Fruit fly (Drosophila melanogaster) whole organism, embryonic: ENCODE data around the gene HUWE1.
A peak's percentile ranks its signal among the peaks of the same experiment; 100 is the strongest.

Experiments
- ATbp ChIP-seq: fragments of 200-800 bp; sonication (Bioruptor generic); optimal IDR thresholded peaks from 2 replicates; lab custom pipeline; 2017; ENCODE audit warnings: missing biosample characterization, mild to moderate bottlenecking, missing genetic modification characterization, missing genetic modification reagents
- Adf1 ChIP-seq: fragments of 200-800 bp; sonication (Bioruptor generic); IDR thresholded peaks from 2 replicates; pipeline ENCODE4 v1.3.6; 2022; ENCODE audit warnings: missing biosample characterization, missing genetic modification characterization
- B-H1 ChIP-seq: fragments of 200-800 bp; sonication (Bioruptor generic); IDR thresholded peaks from 3 replicates; pipeline ENCODE4 v1.3.6; 2022; ENCODE audit warnings: missing biosample characterization, missing genetic modification characterization
- CG10431 ChIP-seq: fragments of 200-800 bp; sonication (Bioruptor generic); optimal IDR thresholded peaks from 3 replicates; lab custom pipeline; 2018; ENCODE audit warnings: missing biosample characterization, mild to moderate bottlenecking, missing genetic modification characterization
- CG12219 ChIP-seq: fragments of 200-800 bp; sonication (Bioruptor generic); optimal IDR thresholded peaks from 3 replicates; lab custom pipeline; 2018; ENCODE audit warnings: missing biosample characterization, mild to moderate bottlenecking, missing genetic modification characterization
- CG1233 ChIP-seq: fragments of 200-800 bp; sonication (Bioruptor generic); optimal IDR thresholded peaks from 4 replicates; lab custom pipeline; 2018; ENCODE audit warnings: missing biosample characterization, mild to moderate bottlenecking, missing genetic modification characterization
- CG13123 ChIP-seq: fragments of 200-800 bp; sonication (Bioruptor generic); optimal IDR thresholded peaks from 2 replicates; lab custom pipeline; 2016; ENCODE audit warnings: missing biosample characterization, missing genetic modification characterization
- CG13287 ChIP-seq: fragments of 200-800 bp; sonication (Bioruptor generic); IDR thresholded peaks from 2 replicates; pipeline ENCODE4 v1.3.6; 2022; ENCODE audit warnings: missing biosample characterization, missing genetic modification characterization; ENCODE audit not compliant: partially characterized antibody
- CG14050 ChIP-seq: fragments of 200-800 bp; sonication (Bioruptor generic); IDR thresholded peaks from 3 replicates; pipeline ENCODE4 v1.3.6; 2022; ENCODE audit warnings: missing biosample characterization, missing genetic modification characterization
- CG14441 ChIP-seq: fragments of 200-800 bp; sonication (Bioruptor generic); IDR thresholded peaks from 2 replicates; pipeline ENCODE4 v1.3.6; 2022; ENCODE audit warnings: missing biosample characterization, missing genetic modification characterization
- CG14667 ChIP-seq: fragments of 200-800 bp; sonication (Bioruptor generic); IDR thresholded peaks from 2 replicates; pipeline ENCODE4 v1.3.6; 2022; ENCODE audit warnings: missing biosample characterization, missing genetic modification characterization
- CG15011 ChIP-seq: fragments of 200-800 bp; sonication (Bioruptor generic); optimal IDR thresholded peaks from 3 replicates; lab custom pipeline; 2018; ENCODE audit warnings: missing biosample characterization, mild to moderate bottlenecking, missing genetic modification characterization
- CG15696 ChIP-seq: fragments of 200-800 bp; sonication (Bioruptor generic); optimal IDR thresholded peaks from 2 replicates; lab custom pipeline; 2019; ENCODE audit warnings: missing biosample characterization, mild to moderate bottlenecking, missing genetic modification characterization, moderate library complexity
- CG16813 ChIP-seq: fragments of 200-800 bp; sonication (Bioruptor generic); IDR thresholded peaks from 3 replicates; pipeline ENCODE4 v1.3.6; 2022; ENCODE audit warnings: missing biosample characterization, missing genetic modification characterization; ENCODE audit not compliant: partially characterized antibody
- CG2712 ChIP-seq: fragments of 200-800 bp; optimal IDR thresholded peaks from 3 replicates; lab custom pipeline; 2019; ENCODE audit warnings: missing biosample characterization, mild to moderate bottlenecking, missing genetic modification characterization, moderate library complexity
- CG4328 ChIP-seq: fragments of 200-800 bp; sonication (Bioruptor generic); optimal IDR thresholded peaks from 3 replicates; lab custom pipeline; 2017; ENCODE audit warnings: missing biosample characterization, missing genetic modification reagents, missing genetic modification characterization
- CG4854 ChIP-seq: fragments of 200-800 bp; sonication (Bioruptor generic); optimal IDR thresholded peaks from 2 replicates; lab custom pipeline; 2016; ENCODE audit warnings: missing biosample characterization, missing genetic modification characterization, inconsistent platforms
- CG5180 ChIP-seq: fragments of 200-800 bp; sonication (Bioruptor generic); optimal IDR thresholded peaks from 3 replicates; lab custom pipeline; 2017; ENCODE audit warnings: missing biosample characterization, missing genetic modification characterization, mild to moderate bottlenecking, moderate library complexity, missing genetic modification reagents
- CG6683 ChIP-seq: fragments of 200-800 bp; sonication (Bioruptor generic); optimal IDR thresholded peaks from 2 replicates; lab custom pipeline; 2017; ENCODE audit warnings: missing biosample characterization, mild to moderate bottlenecking, missing genetic modification characterization, missing genetic modification reagents
- CG6689 ChIP-seq: fragments of 200-800 bp; sonication (Bioruptor generic); IDR thresholded peaks from 2 replicates; pipeline ENCODE4 v1.3.6; 2022; ENCODE audit warnings: missing biosample characterization, missing genetic modification characterization
- CG7745 ChIP-seq: fragments of 200-800 bp; sonication (Bioruptor generic); optimal IDR thresholded peaks from 2 replicates; lab custom pipeline; 2018; ENCODE audit warnings: missing biosample characterization, mild to moderate bottlenecking, missing genetic modification characterization, moderate library complexity
- CG7987 ChIP-seq: fragments of 200-800 bp; sonication (Bioruptor generic); optimal IDR thresholded peaks from 2 replicates; lab custom pipeline; 2018; ENCODE audit warnings: missing biosample characterization, mild to moderate bottlenecking, missing genetic modification characterization, moderate library complexity
- CG9215 ChIP-seq: fragments of 200-800 bp; sonication (Bioruptor generic); IDR thresholded peaks from 2 replicates; pipeline ENCODE4 v1.3.6; 2022; ENCODE audit warnings: missing biosample characterization, missing genetic modification characterization
- CG9817 ChIP-seq: fragments of 200-800 bp; sonication (Bioruptor generic); optimal IDR thresholded peaks from 2 replicates; lab custom pipeline; 2018; ENCODE audit warnings: missing biosample characterization, mild to moderate bottlenecking, missing genetic modification characterization, moderate library complexity
- Dbx ChIP-seq: fragments of 200-800 bp; sonication (Bioruptor generic); IDR thresholded peaks from 3 replicates; pipeline ENCODE4 v1.3.6; 2022; ENCODE audit warnings: missing biosample characterization, missing genetic modification characterization
- Ets65A ChIP-seq: fragments of 200-800 bp; sonication (Bioruptor generic); peaks from one replicate; lab custom pipeline; 2016; ENCODE audit warnings: missing biosample characterization, missing genetic modification characterization
- Fer3 ChIP-seq: fragments of 200-800 bp; sonication (Bioruptor generic); optimal IDR thresholded peaks from 2 replicates; lab custom pipeline; 2018; ENCODE audit warnings: missing biosample characterization, mild to moderate bottlenecking, missing genetic modification characterization, moderate library complexity
- Gug ChIP-seq: fragments of 200-800 bp; sonication (Bioruptor generic); IDR thresholded peaks from 4 replicates; pipeline ENCODE4 v1.3.6; 2022; ENCODE audit warnings: missing biosample characterization, missing genetic modification characterization
- HHEX ChIP-seq: fragments of 200-800 bp; sonication (Bioruptor generic); optimal IDR thresholded peaks from 3 replicates; lab custom pipeline; 2017; ENCODE audit warnings: missing biosample characterization, mild to moderate bottlenecking, missing genetic modification characterization, missing genetic modification reagents
- HLH3B ChIP-seq: fragments of 200-800 bp; sonication (Bioruptor generic); IDR thresholded peaks from 2 replicates; pipeline ENCODE4 v1.3.6; 2022; ENCODE audit warnings: missing biosample characterization, missing genetic modification characterization
- Rfx ChIP-seq: fragments of 200-800 bp; sonication (Bioruptor generic); IDR thresholded peaks from 2 replicates; pipeline ENCODE4 v1.3.6; 2022; ENCODE audit warnings: missing biosample characterization, missing genetic modification characterization
- Xbp1 ChIP-seq: fragments of 200-800 bp; sonication (Bioruptor generic); optimal IDR thresholded peaks from 3 replicates; lab custom pipeline; 2016; ENCODE audit warnings: missing biosample characterization, mild to moderate bottlenecking, missing genetic modification characterization
- ab ChIP-seq: fragments of 200-800 bp; sonication (Bioruptor generic); optimal IDR thresholded peaks from 2 replicates; lab custom pipeline; 2016; ENCODE audit warnings: missing biosample characterization, missing genetic modification characterization
- ato ChIP-seq: fragments of 200-800 bp; sonication (Bioruptor generic); IDR thresholded peaks from 2 replicates; pipeline ENCODE4 v1.3.6; 2022; ENCODE audit warnings: missing biosample characterization, missing genetic modification characterization; ENCODE audit not compliant: partially characterized antibody
- chm ChIP-seq: fragments of 200-800 bp; sonication (Bioruptor generic); IDR thresholded peaks from 2 replicates; pipeline ENCODE4 v1.3.6; 2022; ENCODE audit warnings: missing biosample characterization, missing genetic modification characterization
- da ChIP-seq: fragments of 200-800 bp; sonication (Bioruptor generic); optimal IDR thresholded peaks from 2 replicates; lab custom pipeline; 2016; ENCODE audit warnings: missing biosample characterization, missing genetic modification characterization
- ewg ChIP-seq: fragments of 200-800 bp; sonication (Bioruptor generic); optimal IDR thresholded peaks from 3 replicates; lab custom pipeline; 2017; ENCODE audit warnings: mild to moderate bottlenecking, missing biosample characterization, missing genetic modification reagents, missing genetic modification characterization
- fd64A ChIP-seq: fragments of 200-800 bp; sonication (Bioruptor generic); optimal IDR thresholded peaks from 3 replicates; lab custom pipeline; 2018; ENCODE audit warnings: missing biosample characterization, mild to moderate bottlenecking, missing genetic modification characterization
- fru ChIP-seq: fragments of >200 bp; optimal IDR thresholded peaks from 2 replicates; lab custom pipeline; 2017
- gsb-n ChIP-seq: fragments of 200-800 bp; sonication (Bioruptor generic); optimal IDR thresholded peaks from 3 replicates; lab custom pipeline; 2018; ENCODE audit warnings: missing biosample characterization, mild to moderate bottlenecking, missing genetic modification characterization
- h ChIP-seq: fragments of >200 bp; optimal IDR thresholded peaks from 2 replicates; lab custom pipeline; 2017
- insv ChIP-seq, 2 experiments: fragments of 200-800 bp; sonication (Bioruptor generic); optimal IDR thresholded peaks; 3 replicates each; lab custom pipeline; 2016 to 2018; ENCODE audit warnings: missing biosample characterization in 2 of 2, missing genetic modification characterization in 2 of 2
- klu ChIP-seq: fragments of 200-800 bp; sonication (Bioruptor generic); IDR thresholded peaks from 2 replicates; pipeline ENCODE4 v1.3.6; 2022; ENCODE audit warnings: missing biosample characterization, missing genetic modification characterization
- lilli ChIP-seq: fragments of 200-800 bp; sonication (Bioruptor generic); optimal IDR thresholded peaks from 3 replicates; lab custom pipeline; 2016; ENCODE audit warnings: missing biosample characterization, missing genetic modification characterization
- onecut ChIP-seq: fragments of 200-800 bp; sonication (Bioruptor generic); IDR thresholded peaks from 2 replicates; pipeline ENCODE4 v1.3.6; 2022; ENCODE audit warnings: missing biosample characterization, missing genetic modification characterization
- pb ChIP-seq: fragments of 200-800 bp; sonication (Bioruptor generic); optimal IDR thresholded peaks from 3 replicates; lab custom pipeline; 2016; ENCODE audit warnings: missing biosample characterization, missing genetic modification characterization
- pzg ChIP-seq: fragments of 200-800 bp; sonication (Bioruptor generic); optimal IDR thresholded peaks from 3 replicates; lab custom pipeline; 2018; ENCODE audit warnings: missing biosample characterization, mild to moderate bottlenecking, missing genetic modification characterization, moderate library complexity
- salm ChIP-seq: fragments of 200-800 bp; sonication (Bioruptor generic); optimal IDR thresholded peaks from 2 replicates; lab custom pipeline; 2018; ENCODE audit warnings: missing biosample characterization, mild to moderate bottlenecking, missing genetic modification characterization
- sim ChIP-seq: fragments of 200-800 bp; sonication (Bioruptor generic); IDR thresholded peaks from 2 replicates; pipeline ENCODE4 v1.3.6; 2022; ENCODE audit warnings: missing biosample characterization, missing genetic modification characterization
- so ChIP-seq: fragments of 200-800 bp; sonication (Bioruptor generic); IDR thresholded peaks from 3 replicates; pipeline ENCODE4 v1.3.6; 2022; ENCODE audit warnings: missing biosample characterization, missing genetic modification characterization
- sob ChIP-seq: fragments of 200-800 bp; sonication (Bioruptor generic); IDR thresholded peaks from 2 replicates; pipeline ENCODE4 v1.3.6; 2022; ENCODE audit warnings: missing biosample characterization, missing genetic modification characterization
- ssp ChIP-seq: fragments of 200-800 bp; sonication (Bioruptor generic); IDR thresholded peaks from 2 replicates; pipeline ENCODE4 v1.3.6; 2022; ENCODE audit warnings: missing biosample characterization, missing genetic modification characterization
- usp ChIP-seq: fragments of >200 bp; optimal IDR thresholded peaks from 2 replicates; lab custom pipeline; 2017; ENCODE audit warnings: missing biosample characterization, missing genetic modification characterization

HUWE1 gene

DNA sequence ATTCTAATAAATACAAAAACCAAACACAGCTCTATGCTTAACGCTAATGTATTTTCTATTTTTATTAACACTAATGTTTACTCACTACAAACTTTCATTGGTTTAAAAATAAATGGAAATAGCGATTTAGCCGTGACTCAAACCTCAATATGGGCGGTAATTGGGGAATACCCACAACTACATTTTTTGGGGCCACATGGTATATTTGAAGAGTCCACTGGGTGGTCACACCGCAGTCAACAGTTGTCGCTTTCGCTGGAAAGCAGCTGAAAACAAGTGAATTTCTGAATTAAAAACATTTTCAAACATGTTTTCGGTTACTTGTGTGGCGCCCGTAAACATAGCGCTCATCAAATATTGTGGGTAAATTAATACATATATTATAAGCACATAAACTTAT lies 36.5 kb downstream of the HUWE1 start, which contains the start of gene Mvd (continued):
- TF ChIP-seq ATbp (GFP tag; lab: Kevin White, UChicago), result no peak
- no peak for TF ChIP-seq CG9215 (GFP tag; lab: Robert Waterston, UW)
- TF ChIP-seq CG14050, result no peak
- TF ChIP-seq salm (tag; lab: Kevin White, UChicago), result no peak
- no peak for TF ChIP-seq CG15011 (GFP tag; lab: Kevin White, UChicago)
- no peak for TF ChIP-seq CG6689
- TF ChIP-seq CG10431 (GFP tag; lab: Kevin White, UChicago), result no peak
- no peak for TF ChIP-seq CG5180
- peak; percentile 65 for TF ChIP-seq CG13287 (GFP tag; lab: Robert Waterston, UW)
- TF ChIP-seq CG6683 (GFP tag; lab: Kevin White, UChicago), result no peak
- no peak for TF ChIP-seq CG4854 (GFP tag; lab: Kevin White, UChicago)
- TF ChIP-seq Adf1 (GFP tag; lab: Robert Waterston, UW), result peak; percentile 8; the same call in 1 of the 2 replicates
- no peak for TF ChIP-seq CG14667 (GFP tag; lab: Robert Waterston, UW)
- no peak for TF ChIP-seq ssp
- TF ChIP-seq chm (GFP tag; lab: Robert Waterston, UW), result no peak
- TF ChIP-seq CG2712 (tag; lab: Kevin White, UChicago), result peak; percentile 45
- TF ChIP-seq gsb-n (tag; lab: Kevin White, UChicago), result no peak
- no peak for TF ChIP-seq klu
- no peak for TF ChIP-seq h (lab: Kevin White, UChicago)
- peak; percentile 14 for TF ChIP-seq Xbp1 (GFP tag; lab: Kevin White, UChicago)
- no peak for TF ChIP-seq CG4328
- TF ChIP-seq HHEX (GFP tag; lab: Kevin White, UChicago), result no peak
- TF ChIP-seq Rfx (GFP tag; lab: Robert Waterston, UW), result no peak
- no peak for TF ChIP-seq Dbx
- no peak for TF ChIP-seq fd64A (GFP tag; lab: Kevin White, UChicago)
- no peak for TF ChIP-seq ab (GFP tag; lab: Kevin White, UChicago)
- no peak for TF ChIP-seq sob
- no peak for TF ChIP-seq CG12219 (GFP tag; lab: Kevin White, UChicago)
- TF ChIP-seq CG1233 (GFP tag; lab: Kevin White, UChicago), result no peak
- no peak for TF ChIP-seq sim
- no peak for TF ChIP-seq Fer3
- TF ChIP-seq fru (lab: Kevin White, UChicago), result no peak
- TF ChIP-seq HLH3B (GFP tag; lab: Robert Waterston, UW), result no peak
- peak in 1 of 2 experiments; percentile 24 for TF ChIP-seq insv (GFP tag; optimal IDR thresholded peaks at IDR 0.05; lab: Kevin White, UChicago)
- no peak for TF ChIP-seq CG7745
- no peak for TF ChIP-seq pb (GFP tag; lab: Kevin White, UChicago)
- TF ChIP-seq lilli (GFP tag; lab: Kevin White, UChicago), result no peak
- no peak for TF ChIP-seq CG15696 (tag; lab: Kevin White, UChicago)
- TF ChIP-seq da (GFP tag; lab: Kevin White, UChicago), result no peak
- TF ChIP-seq Gug, result no peak
- peak; percentile 19 for TF ChIP-seq CG7987 (GFP tag; lab: Kevin White, UChicago)
- TF ChIP-seq Ets65A (GFP tag; lab: Kevin White, UChicago), result no peak
- TF ChIP-seq CG16813 (GFP tag; lab: Robert Waterston, UW), result no peak
- TF ChIP-seq CG14441 (GFP tag; lab: Robert Waterston, UW), result no peak
- no peak for TF ChIP-seq CG9817
- peak; percentile 92 for TF ChIP-seq pzg (GFP tag; lab: Kevin White, UChicago)
- no peak for TF ChIP-seq ewg (GFP tag; lab: Kevin White, UChicago)
- TF ChIP-seq ato (GFP tag; lab: Robert Waterston, UW), result no peak
- no peak for TF ChIP-seq usp (GFP tag; lab: Kevin White, UChicago)
- no peak for TF ChIP-seq CG13123 (GFP tag; lab: Kevin White, UChicago)
- TF ChIP-seq so (GFP tag; lab: Robert Waterston, UW), result no peak
- no peak for TF ChIP-seq B-H1 (GFP tag; lab: Robert Waterston, UW)
- no peak for TF ChIP-seq onecut (GFP tag; lab: Robert Waterston, UW)
